Worm (Caenorhabditis elegans): ENCODE measurements around the gene K10C2.7.

The K10C2.7 gene

DNA sequence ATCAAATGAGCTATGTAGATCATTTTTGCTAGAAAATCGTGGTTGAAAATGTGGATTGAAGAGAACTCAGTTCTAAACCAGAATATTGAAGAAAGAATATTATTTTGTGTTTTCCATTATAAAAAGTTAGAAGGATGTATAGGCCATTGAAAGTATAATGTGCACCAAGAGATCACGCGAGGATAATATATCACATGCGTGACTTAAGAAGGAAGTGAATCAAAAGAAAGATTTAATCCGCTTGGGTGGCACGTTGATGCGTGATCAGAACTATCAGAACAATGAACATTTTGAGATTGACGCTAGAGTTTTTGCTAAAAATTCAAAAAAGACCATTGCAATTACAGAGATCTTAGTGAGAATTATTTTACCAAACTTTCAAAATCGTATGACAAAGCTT is 7.5 kb downstream of the K10C2.7 start:
- TF ChIP-seq dsc-1 (tag; optimal IDR thresholded peaks at IDR 0.05) (peak; percentile 77), tbx-2 (tag; optimal IDR thresholded peaks at IDR 0.05) (no peak), nhr-71 (tag; optimal IDR thresholded peaks at IDR 0.05) (peak; percentile 11), aha-1 (tag; optimal IDR thresholded peaks at IDR 0.05) (no peak), fkh-8 (tag; optimal IDR thresholded peaks at IDR 0.05) (peak; percentile 66), egl-13 (tag; optimal IDR thresholded peaks at IDR 0.05) (peak; percentile 11), pax-3 (tag; optimal IDR thresholded peaks at IDR 0.05) (peak; percentile 27)

DNA sequence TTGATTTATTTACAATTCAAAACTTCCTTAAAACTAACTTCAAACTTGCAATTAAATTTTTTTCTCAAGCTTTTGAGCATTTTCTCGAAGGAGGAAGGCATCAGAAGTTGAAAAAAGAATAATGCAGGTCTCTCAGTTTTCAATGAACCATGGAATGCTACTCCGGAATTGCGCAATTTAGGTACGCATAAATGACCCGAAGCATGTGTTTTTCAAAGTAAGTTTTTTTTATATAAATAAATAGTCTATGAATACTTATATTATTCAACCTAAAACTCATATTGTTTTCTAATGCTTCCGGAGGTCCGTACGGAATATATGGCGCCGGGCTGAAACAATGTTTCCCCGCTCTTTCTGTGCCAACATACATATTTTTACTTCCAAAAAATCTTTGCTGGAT is 9.6 kb downstream of the K10C2.7 start, which contains the start of gene K10C2.2:
TSS of gene K10C2.2 (minus strand) at position 101 of the 400 bp plus-strand sequence.
- TF ChIP-seq nhr-11 (tag; optimal IDR thresholded peaks at IDR 0.05) (no peak), nhr-84 (tag; optimal IDR thresholded peaks at IDR 0.05) (no peak), sptf-1 (tag; optimal IDR thresholded peaks at IDR 0.05) (no peak), nhr-76 (tag; optimal IDR thresholded peaks at IDR 0.05) (no peak), mdl-1 (tag; optimal IDR thresholded peaks at IDR 0.05) (no peak), unc-130 (tag; optimal IDR thresholded peaks at IDR 0.05) (no peak), lin-13 (GFP tag; optimal IDR thresholded peaks at IDR 0.05) (no peak), mab-9 (GFP tag; IDR thresholded peaks at IDR 0.05) (no peak), ceh-8 (GFP tag; optimal IDR thresholded peaks at IDR 0.05) (no peak), nhr-19 (GFP tag; conservative IDR thresholded peaks at IDR 0.05) (no peak), hpl-2 (GFP tag; optimal IDR thresholded peaks at IDR 0.05) (no peak), ztf-4 (tag; optimal IDR thresholded peaks at IDR 0.05) (no peak)

DNA sequence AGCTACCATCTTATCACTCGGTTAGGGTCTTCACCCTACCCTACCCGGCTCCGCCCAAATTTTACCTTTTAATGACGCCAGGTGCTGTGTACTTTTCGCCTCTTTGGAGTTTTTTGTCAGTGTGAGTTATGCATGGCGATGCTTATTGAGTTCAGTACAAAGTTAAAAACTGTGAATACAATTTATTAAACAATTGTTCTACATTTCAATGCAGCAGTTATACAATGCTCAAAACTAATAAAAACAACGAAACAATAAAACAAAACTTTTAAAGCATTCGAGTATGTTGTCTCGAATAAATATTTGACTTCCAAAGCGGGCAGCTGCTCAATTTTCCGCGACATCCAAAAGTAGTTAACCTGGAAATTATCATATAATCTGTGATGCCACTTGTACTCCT is 12.8 kb downstream of the K10C2.7 start, which contains the start of gene ctsa-2:
TSS of gene ctsa-2 (minus strand) at position 101 of the 400 bp plus-strand sequence.
- no peak for TF ChIP-seq ets-5 (GFP tag; IDR thresholded peaks at IDR 0.05)
- no peak for TF ChIP-seq efl-1 (optimal IDR thresholded peaks at IDR 0.05)
- TF ChIP-seq efl-1 (GFP tag; optimal IDR thresholded peaks at IDR 0.05 in 1 of 2), result peak in 1 of 2 experiments; percentile 38

DNA sequence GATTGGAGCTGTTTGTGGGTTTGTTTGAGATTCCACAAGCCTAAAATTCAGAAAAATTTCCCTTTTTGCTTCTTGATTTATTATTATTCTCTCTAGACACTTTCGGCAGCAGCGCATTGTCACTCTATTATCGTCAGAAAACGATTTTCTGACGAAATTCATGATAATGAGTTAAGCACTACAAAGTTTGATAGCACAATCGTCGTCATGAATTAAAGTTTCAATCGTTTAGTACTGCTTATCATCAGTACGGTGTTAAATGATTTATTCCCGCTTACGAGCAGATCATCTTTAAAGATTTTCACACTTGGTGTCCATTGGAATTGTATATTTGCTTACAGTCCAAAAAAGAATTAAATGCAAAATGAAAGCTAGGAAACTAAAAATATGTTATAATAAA is 13.7 kb downstream of the K10C2.7 start:
- TF ChIP-seq hlh-17 (GFP tag; optimal IDR thresholded peaks at IDR 0.05; ENCODE audit: borderline replicate concordance), result no peak
- peak; percentile 88 for TF ChIP-seq elt-2 (tag; optimal IDR thresholded peaks at IDR 0.05)

DNA sequence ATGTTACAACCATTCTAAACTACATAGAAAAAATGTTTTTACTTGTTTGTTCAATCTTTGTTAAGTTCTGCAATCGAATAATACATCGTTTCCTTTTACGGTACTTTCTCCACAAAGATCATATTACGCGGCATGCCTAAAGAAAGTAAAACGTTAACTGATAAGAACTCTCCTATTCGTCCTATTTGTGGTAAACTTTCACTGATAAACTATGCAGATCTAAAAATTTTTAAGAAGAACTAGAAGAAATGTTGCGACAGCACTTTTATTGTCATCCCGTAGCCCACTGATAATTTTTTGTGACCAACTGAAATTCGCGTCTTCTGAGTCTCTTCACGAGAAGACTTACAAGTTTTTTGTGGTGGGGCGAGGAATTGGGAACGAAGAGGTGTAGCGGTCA is 16.1 kb downstream of the K10C2.7 start:
- TF ChIP-seq lsy-2 (tag; optimal IDR thresholded peaks at IDR 0.05) (peak in 1 of 2 experiments; percentile 22), alr-1 (tag; optimal IDR thresholded peaks at IDR 0.05; ENCODE audit: borderline replicate concordance) (no peak), sup-37 (GFP tag; optimal IDR thresholded peaks at IDR 0.05) (no peak), lin-14 (GFP tag; optimal IDR thresholded peaks at IDR 0.05) (peak; percentile 5), ceh-90 (tag; optimal IDR thresholded peaks at IDR 0.05) (no peak), elt-2 (tag; optimal IDR thresholded peaks at IDR 0.05) (peak; percentile 91), unc-62 (GFP tag; optimal IDR thresholded peaks at IDR 0.05) (no peak), sptf-1 (tag; optimal IDR thresholded peaks at IDR 0.05) (no peak), nhr-90 (tag; optimal IDR thresholded peaks at IDR 0.05; ENCODE audit: poor library complexity) (peak; percentile 1), pqm-1 (tag; optimal IDR thresholded peaks at IDR 0.05) (peak; percentile 22), zag-1 (tag; optimal IDR thresholded peaks at IDR 0.05) (no peak), snpc-4 (tag; optimal IDR thresholded peaks at IDR 0.05) (no peak)

DNA sequence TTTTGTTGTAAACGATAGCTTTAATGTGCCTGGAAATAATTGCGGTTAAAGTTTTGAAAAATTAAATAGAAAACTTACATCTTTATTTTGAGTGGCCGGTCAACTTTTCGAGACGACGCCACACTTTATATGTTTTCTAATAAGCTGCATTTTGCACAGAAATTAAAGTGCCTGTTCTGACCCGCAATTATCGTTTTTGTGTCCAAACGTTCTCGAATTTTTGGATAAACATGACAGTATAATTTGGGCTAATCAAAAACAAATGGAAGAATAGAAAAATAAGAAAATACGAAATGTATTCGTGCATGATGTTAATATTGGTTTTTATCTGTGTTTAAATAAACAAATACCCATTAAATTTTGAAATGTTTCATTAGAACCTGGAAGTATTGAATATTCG is 22.6 kb downstream of the K10C2.7 start, which contains the start of gene K10C2.12:
TSS of gene K10C2.12 (minus strand) at position 101 of the 400 bp plus-strand sequence.
- no peak for TF ChIP-seq aha-1 (tag; optimal IDR thresholded peaks at IDR 0.05)
- TF ChIP-seq nhr-237 (tag; optimal IDR thresholded peaks at IDR 0.05), result no peak
- no peak for TF ChIP-seq elt-3 (tag; optimal IDR thresholded peaks at IDR 0.05)
- TF ChIP-seq nhr-20 (tag; optimal IDR thresholded peaks at IDR 0.05), result no peak
- TF ChIP-seq fos-1 (tag; optimal IDR thresholded peaks at IDR 0.05), result no peak
- TF ChIP-seq elt-2 (tag; optimal IDR thresholded peaks at IDR 0.05), result no peak
- no peak for TF ChIP-seq lir-3 (tag; optimal IDR thresholded peaks at IDR 0.05; ENCODE audit: poor library complexity)
- no peak for TF ChIP-seq pag-3 (tag; optimal IDR thresholded peaks at IDR 0.05; ENCODE audit: borderline replicate concordance, insufficient read depth)
- TF ChIP-seq mab-9 (GFP tag; IDR thresholded peaks at IDR 0.05), result no peak
- no peak for TF ChIP-seq nhr-28 (tag; optimal IDR thresholded peaks at IDR 0.05)
- TF ChIP-seq fkh-10 (GFP tag; optimal IDR thresholded peaks at IDR 0.05), result no peak
- no peak for TF ChIP-seq egl-13 (tag; optimal IDR thresholded peaks at IDR 0.05)
- no peak for TF ChIP-seq fkh-8 (tag; optimal IDR thresholded peaks at IDR 0.05)
- no peak for TF ChIP-seq nhr-12 (tag; optimal IDR thresholded peaks at IDR 0.05)

All from whole organism, L1 larva.